Fruit fly (Drosophila melanogaster) whole organism, wandering third instar larva: ENCODE data around the gene PGRP-LA.

ENCODE experiments used
- Abd-B ChIP-seq: fragments of >200 bp; optimal IDR thresholded peaks from 2 replicates; lab custom pipeline; 2017; ENCODE audit warnings: missing biosample characterization, missing genetic modification characterization
- CG32264 ChIP-seq: fragments of 200-800 bp; sonication (Bioruptor generic); optimal IDR thresholded peaks from 2 replicates; lab custom pipeline; 2016; ENCODE audit warnings: missing biosample characterization, missing genetic modification characterization
- CG9705 ChIP-seq: fragments of 200-800 bp; sonication (Bioruptor generic); optimal IDR thresholded peaks from 2 replicates; lab custom pipeline; 2018; ENCODE audit warnings: missing biosample characterization, mild to moderate bottlenecking, missing genetic modification characterization
- CrebA ChIP-seq: fragments of 200-800 bp; sonication (Bioruptor generic); optimal IDR thresholded peaks from 2 replicates; lab custom pipeline; 2016; ENCODE audit warnings: missing biosample characterization, mild to moderate bottlenecking, missing genetic modification characterization, borderline replicate concordance
- Dfd ChIP-seq: fragments of >200 bp; optimal IDR thresholded peaks from 2 replicates; lab custom pipeline; 2017; ENCODE audit warnings: missing biosample characterization, missing genetic modification characterization
- Dif ChIP-seq: fragments of 200-275, 200-300 bp; sonication (Bioruptor generic); optimal IDR thresholded peaks from 2 replicates; lab custom pipeline; 2018; ENCODE audit warnings: missing biosample characterization, missing genetic modification characterization; ENCODE audit not compliant: partially characterized antibody
- GATAd ChIP-seq: sonication (Bioruptor generic); optimal IDR thresholded peaks from 2 replicates; lab custom pipeline; 2016; ENCODE audit warnings: missing biosample characterization, missing genetic modification characterization
- HLH106 ChIP-seq: fragments of 200-800 bp; optimal IDR thresholded peaks from 3 replicates; lab custom pipeline; 2019; ENCODE audit warnings: missing biosample characterization, mild to moderate bottlenecking, missing genetic modification characterization, moderate library complexity
- Hnf4 ChIP-seq: fragments of 200-800 bp; sonication (Bioruptor generic); optimal IDR thresholded peaks from 2 replicates; lab custom pipeline; 2016; ENCODE audit warnings: missing biosample characterization, mild to moderate bottlenecking, missing genetic modification characterization
- Hr78 ChIP-seq: fragments of >200 bp; optimal IDR thresholded peaks from 2 replicates; lab custom pipeline; 2017; ENCODE audit warnings: missing biosample characterization, missing genetic modification characterization
- Hr83 ChIP-seq: fragments of 200-300 bp; sonication (Bioruptor generic); optimal IDR thresholded peaks from 2 replicates; lab custom pipeline; 2016; ENCODE audit warnings: missing biosample characterization, mild to moderate bottlenecking, missing genetic modification characterization, moderate library complexity; ENCODE audit not compliant: poor library complexity, severe bottlenecking
- Jra ChIP-seq: sonication (Bioruptor generic); optimal IDR thresholded peaks from 2 replicates; lab custom pipeline; 2016; ENCODE audit warnings: missing biosample characterization, missing genetic modification characterization
- Mio ChIP-seq: sonication (Bioruptor generic); optimal IDR thresholded peaks from 2 replicates; lab custom pipeline; 2016; ENCODE audit warnings: missing biosample characterization, missing genetic modification characterization
- Myc ChIP-seq: fragments of >200 bp; optimal IDR thresholded peaks from 2 replicates; lab custom pipeline; 2017
- N ChIP-seq: fragments of >200 bp; optimal IDR thresholded peaks from 2 replicates; lab custom pipeline; 2018; ENCODE audit warnings: missing biosample characterization, missing external identifiers, missing genetic modification characterization
- OdsH ChIP-seq: fragments of 200-800 bp; sonication (Bioruptor generic); optimal IDR thresholded peaks from 2 replicates; lab custom pipeline; 2016; ENCODE audit warnings: missing biosample characterization, mild to moderate bottlenecking, missing genetic modification characterization
- Rel ChIP-seq, 2 experiments: fragments of 200-800 bp; sonication (Bioruptor generic) in 1 of 2; optimal IDR thresholded peaks; 2 replicates in 1 of 2; 3 replicates in 1 of 2; lab custom pipeline; 2016 to 2019; ENCODE audit warnings: mild to moderate bottlenecking in 2 of 2, missing biosample characterization in 2 of 2, missing genetic modification characterization in 2 of 2, moderate library complexity in 1 of 2
- Sp1 ChIP-seq: fragments of 200-800 bp; sonication (Bioruptor generic); optimal IDR thresholded peaks from 3 replicates; lab custom pipeline; 2019; ENCODE audit warnings: missing biosample characterization, mild to moderate bottlenecking, missing genetic modification characterization, moderate library complexity
- Vsx2 ChIP-seq: fragments of 200-300, 225-300 bp; sonication (Bioruptor generic); optimal IDR thresholded peaks from 2 replicates; lab custom pipeline; 2018; ENCODE audit warnings: missing biosample characterization, missing genetic modification characterization; ENCODE audit not compliant: partially characterized antibody
- br ChIP-seq: fragments of 200-800 bp; sonication (Bioruptor generic); optimal IDR thresholded peaks from 2 replicates; lab custom pipeline; 2016; ENCODE audit warnings: missing biosample characterization, missing genetic modification characterization
- brk ChIP-seq: fragments of 200-800 bp; sonication (Bioruptor generic); optimal IDR thresholded peaks from 2 replicates; lab custom pipeline; 2016; ENCODE audit warnings: missing biosample characterization, mild to moderate bottlenecking, missing genetic modification characterization
- dl ChIP-seq, 2 experiments: fragments of 175-275, 200-275 bp in 1 of 2; fragments of 200-275 bp in 1 of 2; sonication (Bioruptor generic); optimal IDR thresholded peaks; lab custom pipeline; 2018; ENCODE audit warnings: mild to moderate bottlenecking in 2 of 2, missing biosample characterization in 2 of 2, missing genetic modification characterization in 2 of 2, moderate library complexity in 2 of 2; ENCODE audit not compliant: partially characterized antibody in 2 of 2, insufficient read depth in 1 of 2
- dmrt93B ChIP-seq: fragments of 200-800 bp; sonication (Bioruptor generic); optimal IDR thresholded peaks from 2 replicates; lab custom pipeline; 2018; ENCODE audit warnings: missing biosample characterization, mild to moderate bottlenecking, missing genetic modification characterization
- dsf ChIP-seq: sonication (Bioruptor generic); optimal IDR thresholded peaks from 2 replicates; lab custom pipeline; 2016; ENCODE audit warnings: missing biosample characterization, missing genetic modification characterization, borderline replicate concordance
- ey ChIP-seq: fragments of 200-800 bp; sonication (Bioruptor generic); optimal IDR thresholded peaks from 2 replicates; lab custom pipeline; 2016; ENCODE audit warnings: missing biosample characterization, missing genetic modification characterization
- foxo ChIP-seq, 2 experiments: fragments of 200-800 bp; sonication (Bioruptor generic); optimal IDR thresholded peaks; 2 replicates in 1 of 2; 3 replicates in 1 of 2; lab custom pipeline; 2016 to 2017; ENCODE audit warnings: missing biosample characterization in 2 of 2, missing genetic modification characterization in 2 of 2
- fru ChIP-seq: fragments of 200-800 bp; sonication (Bioruptor generic); optimal IDR thresholded peaks from 3 replicates; lab custom pipeline; 2016; ENCODE audit warnings: missing biosample characterization, mild to moderate bottlenecking, missing genetic modification characterization
- h ChIP-seq: fragments of 200-800 bp; sonication (Bioruptor generic); optimal IDR thresholded peaks from 3 replicates; lab custom pipeline; 2016; ENCODE audit warnings: missing biosample characterization, mild to moderate bottlenecking, missing genetic modification characterization
- jim ChIP-seq: fragments of 175-275, 200-325 bp; sonication (Bioruptor generic); optimal IDR thresholded peaks from 2 replicates; lab custom pipeline; 2016; ENCODE audit warnings: missing biosample characterization, mild to moderate bottlenecking, missing genetic modification characterization
- lola ChIP-seq: fragments of >200 bp; optimal IDR thresholded peaks from 2 replicates; lab custom pipeline; 2017; ENCODE audit warnings: missing biosample characterization, missing genetic modification characterization
- pan ChIP-seq: fragments of >200 bp; optimal IDR thresholded peaks from 2 replicates; lab custom pipeline; 2017
- psq ChIP-seq: fragments of 200-800 bp; sonication (Bioruptor generic); optimal IDR thresholded peaks from 3 replicates; lab custom pipeline; 2017; ENCODE audit warnings: missing biosample characterization, mild to moderate bottlenecking, missing genetic modification characterization, moderate library complexity
- rgr ChIP-seq: fragments of 200-800 bp; sonication (Bioruptor generic); optimal IDR thresholded peaks from 3 replicates; lab custom pipeline; 2016; ENCODE audit warnings: missing biosample characterization, mild to moderate bottlenecking, missing genetic modification characterization
- sage ChIP-seq: fragments of 200-800 bp; sonication (Bioruptor generic); optimal IDR thresholded peaks from 2 replicates; lab custom pipeline; 2016; ENCODE audit warnings: missing biosample characterization, mild to moderate bottlenecking, missing genetic modification characterization
- sv ChIP-seq: fragments of 200-800 bp; sonication (Bioruptor generic); optimal IDR thresholded peaks from 3 replicates; lab custom pipeline; 2016; ENCODE audit warnings: missing biosample characterization, missing genetic modification characterization
- tai ChIP-seq: sonication (Bioruptor generic); optimal IDR thresholded peaks from 2 replicates; lab custom pipeline; 2016; ENCODE audit warnings: missing biosample characterization, missing genetic modification characterization
- usp ChIP-seq: fragments of >200 bp; optimal IDR thresholded peaks from 2 replicates; lab custom pipeline; 2017; ENCODE audit warnings: missing biosample characterization, missing genetic modification characterization
- woc ChIP-seq: sonication (Bioruptor generic); optimal IDR thresholded peaks from 2 replicates; lab custom pipeline; 2016; ENCODE audit warnings: missing biosample characterization, mild to moderate bottlenecking, missing genetic modification characterization

PGRP-LA gene

DNA sequence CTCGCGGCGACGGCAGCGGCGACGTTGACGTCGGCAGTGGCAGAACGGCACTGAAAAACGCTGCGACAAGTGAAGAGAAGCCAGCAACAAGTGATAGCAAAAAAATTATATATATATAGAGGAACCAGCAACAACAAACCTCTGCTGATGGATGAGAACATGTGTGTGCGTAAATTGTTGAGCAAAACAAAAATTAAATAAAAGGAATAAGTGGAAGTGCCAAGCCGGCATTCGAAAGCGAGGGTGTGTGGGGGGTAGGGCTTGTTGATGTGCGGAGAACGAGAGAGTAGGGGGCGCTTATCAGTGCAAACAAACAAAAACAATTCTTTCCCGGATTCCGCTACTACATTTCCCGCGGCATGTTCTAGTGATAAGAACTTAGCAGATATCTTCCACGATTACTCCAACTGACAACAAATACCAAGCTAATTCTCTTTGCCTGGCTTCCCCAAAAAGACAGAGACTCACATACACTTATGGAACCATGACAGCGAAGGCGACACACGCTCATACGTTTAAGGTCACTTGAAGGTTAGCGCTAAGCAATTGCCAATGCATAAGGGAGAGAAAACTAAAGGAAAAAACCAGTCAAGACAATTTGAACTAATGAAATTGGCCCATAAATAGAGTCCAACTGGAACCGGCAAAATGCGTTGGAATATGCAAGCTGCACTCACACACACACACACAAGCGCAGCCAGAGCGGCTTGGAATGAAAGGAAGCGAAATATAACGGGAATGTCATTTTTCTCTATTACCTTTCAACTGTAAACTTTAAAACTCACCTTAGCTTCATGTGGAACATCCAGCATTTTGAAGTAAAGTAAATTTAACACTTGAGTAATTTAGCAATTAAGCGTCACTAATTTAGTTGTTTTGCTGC lies 23.9 kb downstream of the PGRP-LA start:
- TF ChIP-seq h (GFP tag; lab: Kevin White, UChicago) = peak; percentile 27
- TF ChIP-seq Hr83 (GFP tag; lab: Kevin White, UChicago) = no peak
- TF ChIP-seq Sp1 (GFP tag; lab: Kevin White, UChicago) = peak; percentile 26
- TF ChIP-seq Abd-B (GFP tag; lab: Kevin White, UChicago) = no peak
- TF ChIP-seq Rel (GFP tag; optimal IDR thresholded peaks at IDR 0.05; lab: Kevin White, UChicago) = peak; percentile 28
- TF ChIP-seq Rel (tag; optimal IDR thresholded peaks at IDR 0.05; lab: Kevin White, UChicago) = peak; percentile 57
- peak; percentile 75 for TF ChIP-seq psq (GFP tag; lab: Kevin White, UChicago)
- TF ChIP-seq sage (GFP tag; lab: Kevin White, UChicago) = no peak
- TF ChIP-seq CrebA = no peak
- TF ChIP-seq foxo (GFP tag; optimal IDR thresholded peaks at IDR 0.05; lab: Kevin White, UChicago) = no peak
- TF ChIP-seq, all 38 proteins: peak for 4

DNA sequence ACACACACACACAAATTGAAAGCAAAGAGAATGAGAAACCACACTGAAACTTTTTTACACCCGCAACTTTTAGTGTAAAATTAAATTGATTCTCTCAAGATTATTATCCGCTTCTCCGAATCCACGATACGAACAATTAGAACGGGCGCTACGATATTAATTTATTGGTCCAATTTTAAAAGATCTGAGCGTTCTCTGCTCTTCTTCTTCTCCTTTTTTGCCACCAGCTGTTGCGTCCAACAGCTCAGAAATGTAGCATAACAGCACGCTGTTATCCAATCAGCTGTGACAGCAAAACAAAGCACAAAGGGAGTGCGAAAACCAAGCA lies 24.5 kb downstream of the PGRP-LA start, which contains the start of the genes UGP and Svip:
UGP (minus strand) TSS at position 223 of the 328 bp plus-strand sequence.
Svip (plus strand) TSS at position 287 of the 328 bp plus-strand sequence.
- TF ChIP-seq Hr78 (GFP tag; lab: Kevin White, UChicago) (no peak), Mio (no peak), Vsx2 (GFP tag; lab: Kevin White, UChicago) (no peak), dsf (GFP tag; lab: Kevin White, UChicago) (no peak), sv (GFP tag; lab: Kevin White, UChicago) (no peak), CG9705 (GFP tag; lab: Kevin White, UChicago) (no peak), tai (GFP tag; lab: Kevin White, UChicago) (no peak), Hnf4 (GFP tag; lab: Kevin White, UChicago) (peak; percentile 35), Dfd (GFP tag; lab: Kevin White, UChicago) (no peak), CG32264 (GFP tag; lab: Kevin White, UChicago) (no peak), br (no peak), fru (GFP tag; lab: Kevin White, UChicago) (no peak), foxo (GFP tag; optimal IDR thresholded peaks at IDR 0.05; lab: Kevin White, UChicago) (peak; percentile 19 to 38), h (GFP tag; lab: Kevin White, UChicago) (no peak), Sp1 (GFP tag; lab: Kevin White, UChicago) (peak; percentile 5), Myc (lab: Kevin White, UChicago) (no peak), usp (GFP tag; lab: Kevin White, UChicago) (no peak), CrebA (no peak), Jra (GFP tag; lab: Kevin White, UChicago) (no peak), Hr83 (GFP tag; lab: Kevin White, UChicago) (peak; percentile 57), Rel (GFP tag; optimal IDR thresholded peaks at IDR 0.05; lab: Kevin White, UChicago) (no peak), Rel (tag; optimal IDR thresholded peaks at IDR 0.05; lab: Kevin White, UChicago) (peak; percentile 31), dmrt93B (GFP tag; lab: Kevin White, UChicago) (no peak), dl (GFP tag; optimal IDR thresholded peaks at IDR 0.05; lab: Kevin White, UChicago; ENCODE audit: insufficient read depth in 1 of 2, partially characterized antibody in 2 of 2) (no peak), HLH106 (tag; lab: Kevin White, UChicago) (no peak), lola (GFP tag; lab: Kevin White, UChicago) (no peak), OdsH (peak; percentile 27), GATAd (no peak), N (GFP tag; lab: Kevin White, UChicago) (no peak), woc (GFP tag; lab: Kevin White, UChicago) (no peak), pan (lab: Kevin White, UChicago) (no peak), jim (GFP tag; lab: Kevin White, UChicago) (no peak), Dif (GFP tag; lab: Kevin White, UChicago) (no peak), brk (GFP tag; lab: Kevin White, UChicago) (peak; percentile 56), psq (GFP tag; lab: Kevin White, UChicago) (peak; percentile 57), sage (GFP tag; lab: Kevin White, UChicago) (peak; percentile 45), rgr (GFP tag; lab: Kevin White, UChicago) (peak; percentile 36), ey (GFP tag; lab: Kevin White, UChicago) (no peak), Abd-B (GFP tag; lab: Kevin White, UChicago) (no peak)
